Worm (Caenorhabditis elegans) whole organism, mixed stage, embryonic: ENCODE results near the gene npr-5.

Source experiments
- ces-1 ChIP-seq: fragments of 150-350 bp; optimal IDR thresholded peaks from 2 replicates; lab custom pipeline; 2014; ENCODE audit warnings: missing biosample characterization, missing genetic modification reagents, missing genetic modification characterization
- lin-13 ChIP-seq: fragments of 150-350 bp; optimal IDR thresholded peaks from 2 replicates; lab custom pipeline; 2014; ENCODE audit warnings: missing biosample characterization, missing genetic modification characterization
- lin-32 ChIP-seq: fragments of 200-800 bp; sonication (Bioruptor generic); optimal IDR thresholded peaks from 2 replicates; lab custom pipeline; 2018; ENCODE audit warnings: mild to moderate bottlenecking, missing genetic modification characterization, missing compliant biosample characterization
- nhr-237 ChIP-seq: fragments of 150-350 bp; optimal IDR thresholded peaks from 2 replicates; lab custom pipeline; 2014; ENCODE audit warnings: missing biosample characterization, missing genetic modification characterization
- pha-4 ChIP-seq: fragments of 150-350 bp; optimal IDR thresholded peaks from 2 replicates; lab custom pipeline; 2018; ENCODE audit warnings: missing biosample characterization, missing genetic modification reagents, missing genetic modification characterization
- sem-2 ChIP-seq: fragments of 200-800 bp; sonication (Bioruptor generic); optimal IDR thresholded peaks from 2 replicates; lab custom pipeline; 2018; ENCODE audit warnings: mild to moderate bottlenecking, missing genetic modification characterization, missing compliant biosample characterization
- unc-39 ChIP-seq: fragments of 150-350 bp; optimal IDR thresholded peaks from 2 replicates; lab custom pipeline; 2014; ENCODE audit warnings: missing biosample characterization, missing genetic modification characterization

ce11 chrV:281616-282015, at the start of gene npr-5:
- TF ChIP-seq nhr-237 (tag; lab: Kevin White, UChicago) (no peak), lin-13 (tag; lab: Kevin White, UChicago) (no peak), lin-32 (GFP tag; lab: Kevin White, UChicago) (no peak), sem-2 (GFP tag; lab: Kevin White, UChicago) (no peak), pha-4 (no peak), unc-39 (no peak), ces-1 (GFP tag; lab: Kevin White, UChicago) (no peak)
